Worm (Caenorhabditis elegans) whole organism, mixed stage, embryonic: Measurements from ENCODE around the gene tceb-3.

ENCODE experiments used
- ceh-39 ChIP-seq: fragments of 150-350 bp; optimal IDR thresholded peaks from 2 replicates; lab custom pipeline; 2014; ENCODE audit warnings: missing biosample characterization, missing genetic modification characterization
- ceh-43 ChIP-seq: fragments of 200-800 bp; sonication (Bioruptor generic); optimal IDR thresholded peaks from 2 replicates; lab custom pipeline; 2018; ENCODE audit warnings: mild to moderate bottlenecking, missing genetic modification characterization, moderate library complexity, missing compliant biosample characterization
- elt-1 ChIP-seq: sonication (generic microtip); optimal IDR thresholded peaks from 2 replicates; lab custom pipeline; 2017; ENCODE audit warnings: missing genetic modification characterization, mild to moderate bottlenecking, missing compliant biosample characterization, antibody characterized with exemption, moderate library complexity, borderline replicate concordance; ENCODE audit not compliant: insufficient read depth
- lin-13 ChIP-seq: fragments of 150-350 bp; optimal IDR thresholded peaks from 2 replicates; lab custom pipeline; 2014; ENCODE audit warnings: missing biosample characterization, missing genetic modification characterization
- lsy-2 ChIP-seq: fragments of 150-350 bp; optimal IDR thresholded peaks from 2 replicates; lab custom pipeline; 2014; ENCODE audit warnings: missing biosample characterization, missing genetic modification characterization
- mep-1 ChIP-seq: fragments of 150-350 bp; optimal IDR thresholded peaks from 2 replicates; lab custom pipeline; 2017; ENCODE audit warnings: missing biosample characterization, missing genetic modification reagents, missing genetic modification characterization, inconsistent platforms
- nhr-12 ChIP-seq: fragments of 150-350 bp; optimal IDR thresholded peaks from 2 replicates; lab custom pipeline; 2014; ENCODE audit warnings: missing biosample characterization, missing genetic modification characterization
- nhr-76 ChIP-seq: sonication (generic microtip); optimal IDR thresholded peaks from 2 replicates; lab custom pipeline; 2017; ENCODE audit warnings: missing biosample characterization, missing genetic modification characterization
- sem-2 ChIP-seq: fragments of 200-800 bp; sonication (Bioruptor generic); optimal IDR thresholded peaks from 2 replicates; lab custom pipeline; 2018; ENCODE audit warnings: mild to moderate bottlenecking, missing genetic modification characterization, missing compliant biosample characterization
- snpc-4 ChIP-seq: fragments of 150-350 bp; optimal IDR thresholded peaks from 2 replicates; lab custom pipeline; 2014; ENCODE audit warnings: missing biosample characterization, missing genetic modification characterization
- unc-120 ChIP-seq: sonication (generic microtip); optimal IDR thresholded peaks from 2 replicates; lab custom pipeline; 2017; ENCODE audit warnings: missing genetic modification characterization, missing compliant biosample characterization; ENCODE audit not compliant: poor library complexity, severe bottlenecking
- unc-39 ChIP-seq: fragments of 150-350 bp; optimal IDR thresholded peaks from 2 replicates; lab custom pipeline; 2014; ENCODE audit warnings: missing biosample characterization, missing genetic modification characterization
- unc-62 ChIP-seq: fragments of 150-350 bp; optimal IDR thresholded peaks from 2 replicates; lab custom pipeline; 2014; ENCODE audit warnings: missing biosample characterization, missing genetic modification reagents, missing genetic modification characterization

ce11 chrII:10934786-10935185 lies 12.4 kb downstream of the tceb-3 start, which contains the start of gene R03D7.2:
- TF ChIP-seq unc-62 (GFP tag; lab: Kevin White, UChicago) (no peak), elt-1 (tag; lab: Kevin White, UChicago) (no peak), unc-120 (tag; lab: Kevin White, UChicago) (no peak), ceh-39 (tag; lab: Kevin White, UChicago) (no peak), sem-2 (no peak), nhr-12 (tag; lab: Kevin White, UChicago) (no peak), nhr-76 (tag; lab: Kevin White, UChicago) (no peak), lin-13 (no peak), snpc-4 (tag; lab: Kevin White, UChicago) (no peak), unc-39 (no peak), ceh-43 (GFP tag; lab: Kevin White, UChicago) (no peak), mep-1 (tag; lab: Kevin White, UChicago) (no peak), lsy-2 (tag; lab: Kevin White, UChicago) (no peak)
